Fruit fly (Drosophila melanogaster): ENCODE data around the gene CG2816.

Gene CG2816

DNA sequence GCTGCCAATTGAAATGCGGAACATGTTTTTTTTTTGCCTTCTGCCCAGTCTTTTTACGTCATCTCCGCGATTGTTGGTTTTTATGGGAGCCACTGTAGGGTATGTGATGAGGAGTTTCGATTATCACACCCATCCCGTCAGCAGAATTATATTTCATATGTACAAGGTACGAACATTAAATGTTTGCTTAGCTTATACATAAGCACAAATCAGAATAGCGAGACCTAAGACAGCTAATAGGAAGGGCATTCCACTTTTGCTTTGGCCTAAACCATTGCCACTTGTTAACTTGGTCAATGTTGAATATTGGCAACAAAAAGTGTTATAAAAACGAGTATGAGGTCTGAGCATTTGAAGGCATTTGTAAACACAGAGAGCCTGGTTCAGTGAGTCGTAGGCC, at the start of gene CG2816:
Gene CG2816, plus strand, starts transcription at position 400 of the 400 bp plus-strand sequence.
- TF ChIP-seq psq (optimal IDR thresholded peaks at IDR 0.05) (no peak), Myc (optimal IDR thresholded peaks at IDR 0.05) (no peak), insv (optimal IDR thresholded peaks at IDR 0.05) (no peak), h (optimal IDR thresholded peaks at IDR 0.05) (no peak), Sin3A (optimal IDR thresholded peaks at IDR 0.05) (no peak), ttk (optimal IDR thresholded peaks at IDR 0.05) (no peak)

DNA sequence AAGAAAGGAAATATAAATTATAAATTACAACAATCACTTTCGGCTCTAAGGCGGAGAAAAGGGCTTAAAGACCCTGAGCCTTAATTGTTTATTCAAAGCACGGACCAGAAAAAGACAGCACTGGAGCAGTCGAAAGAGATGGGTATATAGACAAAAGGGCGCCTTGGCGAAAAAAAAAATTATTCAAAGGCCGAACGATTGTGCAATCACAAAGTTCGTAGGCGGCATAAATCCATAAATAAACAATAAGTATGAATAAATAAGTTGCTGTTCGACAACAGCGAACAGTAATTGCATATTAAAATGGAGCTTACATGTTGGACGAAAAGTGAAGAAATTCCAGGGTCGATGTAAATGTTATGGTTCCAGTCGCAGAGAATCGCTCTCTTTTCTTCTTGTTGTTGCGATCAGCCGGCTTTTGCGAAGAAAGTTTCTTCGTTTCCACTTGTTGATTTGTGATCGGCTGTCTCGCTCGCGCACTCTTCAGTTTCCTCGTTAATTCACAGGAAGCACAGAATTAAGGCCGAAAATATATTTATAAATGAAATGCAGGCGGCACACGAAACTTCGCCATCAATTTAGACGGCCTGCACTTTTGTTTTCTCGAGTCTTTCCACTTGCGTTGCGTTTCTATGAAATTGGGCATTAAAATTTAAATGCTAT, 48.4 kb upstream of the CG2816 start:
- no peak for TF ChIP-seq h (optimal IDR thresholded peaks at IDR 0.05)
- no peak for TF ChIP-seq Sin3A (optimal IDR thresholded peaks at IDR 0.05)
- no peak for TF ChIP-seq psq (optimal IDR thresholded peaks at IDR 0.05)
- no peak for TF ChIP-seq ttk (optimal IDR thresholded peaks at IDR 0.05)
- TF ChIP-seq Myc (optimal IDR thresholded peaks at IDR 0.05): no peak
- TF ChIP-seq insv (optimal IDR thresholded peaks at IDR 0.05): no peak

DNA sequence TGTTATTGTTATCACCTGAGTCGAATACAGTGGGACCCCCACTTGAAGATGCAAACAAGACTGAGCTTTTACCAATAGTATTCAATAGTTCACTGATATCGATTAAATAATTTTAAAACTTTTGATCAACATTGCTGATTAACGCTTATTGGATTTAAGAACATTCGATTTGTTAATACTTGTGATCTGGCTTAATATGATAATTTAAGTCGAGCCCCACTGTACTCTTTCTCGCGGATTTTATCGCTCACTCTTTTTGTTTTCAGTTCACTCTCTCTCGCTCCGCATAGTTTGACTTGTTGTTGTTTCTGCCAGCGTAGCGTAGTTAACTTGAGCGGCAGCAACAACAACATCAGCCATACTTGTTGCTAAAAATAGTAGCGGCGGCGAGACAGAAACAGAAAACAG, 47.8 kb upstream of the CG2816 start:
- TF ChIP-seq Myc (optimal IDR thresholded peaks at IDR 0.05) (no peak), h (optimal IDR thresholded peaks at IDR 0.05) (no peak)

DNA sequence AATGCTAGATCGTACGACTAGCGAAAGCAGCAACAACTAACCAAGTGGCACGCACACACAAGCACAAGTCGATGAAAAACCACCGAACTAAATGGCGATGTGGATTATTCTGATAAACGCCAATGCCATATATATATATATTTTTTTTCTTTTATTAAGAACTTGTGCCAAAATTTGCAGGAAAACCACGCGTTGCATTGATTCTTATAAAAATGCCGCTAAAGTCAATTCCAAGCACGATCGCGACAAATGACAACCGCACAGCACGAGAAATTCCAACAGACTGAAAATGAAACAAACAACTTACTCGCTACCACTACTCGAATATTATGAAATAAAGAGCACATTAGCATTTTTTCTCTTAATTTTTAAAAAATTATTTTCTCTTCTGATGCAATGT, 46.8 kb upstream of the CG2816 start, which contains the start of gene for:
Gene for, minus strand, starts transcription at position 287 of the 400 bp plus-strand sequence.
- TF ChIP-seq h (optimal IDR thresholded peaks at IDR 0.05): no peak
- no peak for TF ChIP-seq insv (optimal IDR thresholded peaks at IDR 0.05)

DNA sequence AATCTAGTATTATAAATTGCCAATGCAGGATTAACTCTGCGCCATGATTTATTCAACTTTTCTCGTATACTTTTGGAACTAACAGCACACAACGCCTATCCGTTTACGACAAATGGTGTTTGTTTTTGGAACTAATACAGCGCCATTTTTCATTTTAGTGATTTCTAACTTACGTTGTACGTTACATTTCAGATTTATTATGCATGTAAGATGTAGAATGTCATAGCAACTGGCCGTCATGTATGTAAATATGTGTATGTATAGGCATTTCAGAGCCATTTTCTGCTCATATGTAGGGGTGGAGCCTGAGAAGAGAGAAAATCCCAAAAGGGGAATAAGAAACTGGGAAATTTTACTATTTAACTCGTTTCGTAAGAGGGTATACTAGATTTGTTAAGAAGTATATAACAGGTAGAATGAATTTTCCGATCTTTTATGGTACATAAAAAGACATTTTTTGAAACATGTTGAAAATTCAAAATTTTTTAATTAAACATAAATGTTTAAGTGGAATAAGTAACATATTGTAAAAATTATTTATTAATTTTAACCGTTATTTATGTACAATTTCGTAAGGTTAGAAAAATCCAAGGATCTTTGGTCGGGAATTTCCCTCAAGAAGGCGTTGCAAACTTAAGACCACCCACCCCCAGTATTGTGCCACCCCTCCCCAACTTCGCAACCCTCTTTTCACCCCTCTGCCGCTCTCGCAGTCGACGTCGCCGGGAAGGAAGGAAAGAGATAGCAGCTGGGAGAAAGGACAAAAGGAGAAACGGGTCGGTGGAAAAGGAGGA, 45.9 kb upstream of the CG2816 start:
- no peak for TF ChIP-seq ttk (optimal IDR thresholded peaks at IDR 0.05)
- no peak for TF ChIP-seq Sin3A (optimal IDR thresholded peaks at IDR 0.05)
- no peak for TF ChIP-seq psq (optimal IDR thresholded peaks at IDR 0.05)
- TF ChIP-seq Myc (optimal IDR thresholded peaks at IDR 0.05): no peak
- TF ChIP-seq h (optimal IDR thresholded peaks at IDR 0.05): no peak
- no peak for TF ChIP-seq insv (optimal IDR thresholded peaks at IDR 0.05)

DNA sequence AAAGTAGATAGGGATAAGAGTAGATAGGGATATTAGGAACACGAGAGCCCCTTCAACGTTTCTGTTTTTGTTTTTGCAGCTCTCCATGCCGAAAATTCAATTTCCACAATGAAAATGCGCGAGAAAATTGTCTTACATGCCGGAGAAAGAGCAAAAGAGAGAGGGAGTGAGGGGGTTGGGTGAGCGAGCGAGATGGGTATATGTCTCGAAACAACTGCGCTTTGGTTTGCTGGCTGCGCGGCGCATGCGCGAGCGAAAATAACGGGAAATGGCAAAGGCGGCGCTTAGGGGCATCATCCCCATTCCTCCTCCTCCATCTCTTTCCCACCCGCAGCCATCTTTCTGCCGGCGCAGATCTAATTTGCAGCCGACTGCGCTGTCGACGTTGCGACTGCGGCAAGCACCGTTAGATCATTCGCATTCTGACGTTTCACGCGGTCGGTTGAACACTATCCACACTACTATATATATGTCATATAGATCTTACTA, 41.1 kb upstream of the CG2816 start, which contains the start of gene Drgx:
Gene Drgx, plus strand, starts transcription at position 439 of the 489 bp plus-strand sequence.
- TF ChIP-seq h (optimal IDR thresholded peaks at IDR 0.05): no peak
- no peak for TF ChIP-seq ttk (optimal IDR thresholded peaks at IDR 0.05)
- TF ChIP-seq psq (optimal IDR thresholded peaks at IDR 0.05): no peak
- no peak for TF ChIP-seq Sin3A (optimal IDR thresholded peaks at IDR 0.05)
- TF ChIP-seq insv (optimal IDR thresholded peaks at IDR 0.05): no peak
- no peak for TF ChIP-seq Myc (optimal IDR thresholded peaks at IDR 0.05)

DNA sequence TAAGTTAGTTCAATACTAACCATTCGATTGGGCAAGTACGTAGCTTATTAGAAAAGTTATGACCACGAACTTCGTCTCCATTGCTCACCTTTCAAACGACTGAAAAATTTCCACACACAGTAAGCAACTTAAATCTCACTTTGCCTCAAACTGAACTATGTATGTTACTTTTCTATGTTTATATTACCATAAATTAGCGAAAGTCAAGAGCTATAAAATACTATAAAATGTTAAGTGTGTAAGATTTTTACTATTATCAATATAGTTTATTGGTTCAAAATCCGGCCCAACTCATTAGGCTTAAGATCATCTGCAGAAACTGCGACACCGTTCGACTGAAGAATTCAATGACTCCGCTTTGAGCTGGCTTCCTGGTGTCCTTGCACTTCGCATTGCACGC, 35.0 kb upstream of the CG2816 start, which contains the start of gene Sfp24Ba:
Gene Sfp24Ba, minus strand, starts transcription at position 101 of the 400 bp plus-strand sequence.
- TF ChIP-seq Sin3A (optimal IDR thresholded peaks at IDR 0.05): no peak
- no peak for TF ChIP-seq h (optimal IDR thresholded peaks at IDR 0.05)
- no peak for TF ChIP-seq ttk (optimal IDR thresholded peaks at IDR 0.05)
- no peak for TF ChIP-seq Myc (optimal IDR thresholded peaks at IDR 0.05)
- no peak for TF ChIP-seq psq (optimal IDR thresholded peaks at IDR 0.05)
- TF ChIP-seq insv (optimal IDR thresholded peaks at IDR 0.05): no peak

DNA sequence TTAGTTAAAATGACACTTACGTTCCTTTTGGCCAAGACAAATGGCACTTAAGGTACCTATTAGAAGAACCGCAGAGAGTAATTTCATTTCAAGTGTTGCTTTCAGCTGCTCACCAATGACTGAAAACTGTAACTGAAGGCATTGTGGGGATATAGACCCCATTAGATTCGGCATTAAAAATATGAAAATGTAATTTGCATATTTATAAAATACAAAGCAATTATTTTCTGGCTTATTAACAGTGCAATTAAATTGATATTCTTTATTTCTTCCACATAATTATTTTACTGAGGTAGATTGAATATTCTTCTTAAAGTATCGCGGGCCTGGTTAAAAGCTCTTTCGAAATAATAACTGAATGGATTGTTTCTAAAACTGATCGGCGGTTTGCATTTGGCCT, 34.4 kb upstream of the CG2816 start, which contains the start of gene Sfp24Bd:
Gene Sfp24Bd, minus strand, starts transcription at position 101 of the 400 bp plus-strand sequence.
- TF ChIP-seq psq (optimal IDR thresholded peaks at IDR 0.05) (no peak), h (optimal IDR thresholded peaks at IDR 0.05) (no peak), ttk (optimal IDR thresholded peaks at IDR 0.05) (no peak), insv (optimal IDR thresholded peaks at IDR 0.05) (no peak), Sin3A (optimal IDR thresholded peaks at IDR 0.05) (no peak), Myc (optimal IDR thresholded peaks at IDR 0.05) (no peak)

DNA sequence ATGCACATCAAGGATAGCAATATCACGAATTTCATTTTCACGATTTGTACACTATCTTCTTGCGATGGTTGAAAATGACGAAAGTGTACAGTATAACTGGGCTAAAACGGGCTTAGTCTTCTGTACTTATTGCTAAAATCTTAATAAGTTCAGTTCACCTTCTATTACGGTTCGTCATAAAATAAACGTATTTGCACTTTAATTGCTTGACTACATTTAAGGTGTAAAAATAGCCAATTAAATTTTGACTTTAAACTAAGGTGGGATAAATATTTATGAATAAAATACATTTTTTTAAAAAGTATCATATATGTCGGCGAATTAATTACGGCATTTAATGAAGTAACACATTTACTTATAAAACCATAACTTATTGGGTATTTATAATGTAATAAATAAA, 33.8 kb upstream of the CG2816 start, which contains the start of gene Sfp24Bb:
Gene Sfp24Bb, minus strand, starts transcription at position 101 of the 400 bp plus-strand sequence.
- TF ChIP-seq ttk (optimal IDR thresholded peaks at IDR 0.05) (no peak), psq (optimal IDR thresholded peaks at IDR 0.05) (no peak), insv (optimal IDR thresholded peaks at IDR 0.05) (no peak), h (optimal IDR thresholded peaks at IDR 0.05) (no peak), Sin3A (optimal IDR thresholded peaks at IDR 0.05) (no peak), Myc (optimal IDR thresholded peaks at IDR 0.05) (no peak)

DNA sequence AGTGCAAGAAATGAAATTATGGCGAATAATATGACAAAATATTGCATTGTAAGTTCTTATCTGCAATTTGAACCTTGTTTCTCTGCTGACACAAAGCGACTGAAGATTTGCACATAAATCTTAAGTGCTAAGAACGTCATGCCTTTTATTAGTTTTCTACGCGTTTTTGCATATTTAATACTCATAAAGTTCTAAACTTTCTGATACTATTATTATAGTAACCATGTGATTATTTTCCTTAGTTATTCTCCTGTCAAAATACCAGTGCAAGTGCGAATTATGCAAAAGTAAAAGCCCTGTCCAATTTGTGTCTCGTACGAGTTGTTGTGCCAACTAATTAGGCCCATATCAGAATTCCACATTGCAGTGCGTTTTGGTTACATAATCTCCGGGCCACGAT, 33.0 kb upstream of the CG2816 start, which contains the start of gene Sfp24Bc:
Gene Sfp24Bc, minus strand, starts transcription at position 101 of the 400 bp plus-strand sequence.
- TF ChIP-seq ttk (optimal IDR thresholded peaks at IDR 0.05) (no peak), psq (optimal IDR thresholded peaks at IDR 0.05) (no peak), insv (optimal IDR thresholded peaks at IDR 0.05) (no peak), Sin3A (optimal IDR thresholded peaks at IDR 0.05) (no peak), h (optimal IDR thresholded peaks at IDR 0.05) (no peak), Myc (optimal IDR thresholded peaks at IDR 0.05) (no peak)

DNA sequence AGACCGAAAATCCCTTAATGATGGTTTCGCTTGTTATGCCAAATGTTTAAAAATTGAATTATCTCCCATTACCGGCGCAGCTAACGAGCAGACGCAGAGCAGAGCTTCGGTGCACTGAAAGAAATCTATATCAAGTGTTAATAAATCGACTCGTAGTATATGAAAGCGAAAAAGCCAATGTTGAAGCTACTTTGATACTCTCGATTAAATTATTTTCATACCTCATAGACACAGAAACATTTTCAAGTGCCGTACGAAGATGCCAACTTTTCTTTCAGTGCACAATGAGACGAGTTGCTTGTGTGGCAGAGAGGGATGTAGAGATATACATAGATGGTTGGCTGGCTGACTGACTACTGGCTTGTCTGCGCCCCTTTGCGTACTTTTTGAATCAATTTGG, 27.7 kb upstream of the CG2816 start:
- TF ChIP-seq ttk (optimal IDR thresholded peaks at IDR 0.05): no peak
- TF ChIP-seq Myc (optimal IDR thresholded peaks at IDR 0.05): no peak
- no peak for TF ChIP-seq insv (optimal IDR thresholded peaks at IDR 0.05)
- TF ChIP-seq Sin3A (optimal IDR thresholded peaks at IDR 0.05): no peak
- TF ChIP-seq psq (optimal IDR thresholded peaks at IDR 0.05): no peak
- no peak for TF ChIP-seq h (optimal IDR thresholded peaks at IDR 0.05)

DNA sequence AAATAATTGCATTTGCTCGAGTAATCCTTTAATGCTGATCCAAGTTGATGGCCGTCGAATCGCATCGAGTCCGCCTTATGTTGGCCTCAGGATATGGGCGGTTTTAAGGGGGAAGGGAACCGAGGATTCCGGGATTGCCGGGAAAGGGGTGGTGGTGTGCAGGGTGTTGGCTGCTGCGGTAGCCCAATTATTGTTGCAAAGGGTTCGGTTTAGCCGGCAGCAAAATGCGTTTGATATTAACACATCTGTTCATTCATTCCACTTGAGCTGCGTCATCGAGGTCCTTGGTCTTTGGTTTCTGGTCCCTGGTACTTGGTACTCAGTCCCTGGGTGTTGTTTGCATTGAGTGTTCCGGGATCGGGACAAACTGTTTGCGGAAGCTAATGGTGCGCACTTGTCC, 22.1 kb upstream of the CG2816 start:
- TF ChIP-seq psq (optimal IDR thresholded peaks at IDR 0.05): no peak
- TF ChIP-seq ttk (optimal IDR thresholded peaks at IDR 0.05): no peak
- TF ChIP-seq Myc (optimal IDR thresholded peaks at IDR 0.05): no peak
- TF ChIP-seq Sin3A (optimal IDR thresholded peaks at IDR 0.05): no peak
- TF ChIP-seq insv (optimal IDR thresholded peaks at IDR 0.05): no peak
- TF ChIP-seq h (optimal IDR thresholded peaks at IDR 0.05): no peak
